Worm (Caenorhabditis elegans) whole organism, L1 larva: ENCODE measurements around the gene C33B4.4.
A peak's percentile ranks its signal among the peaks of the same experiment; 100 is the strongest.

Experiments used
- blmp-1 ChIP-seq: fragments of 150-350 bp; optimal IDR thresholded peaks from 2 replicates; lab custom pipeline; 2014; ENCODE audit warnings: missing biosample characterization, missing genetic modification characterization
- ceh-63 ChIP-seq: fragments of 200-800 bp; sonication (Bioruptor generic); optimal IDR thresholded peaks from 2 replicates; lab custom pipeline; 2018; ENCODE audit warnings: mild to moderate bottlenecking, missing genetic modification characterization, missing compliant biosample characterization
- ceh-8 ChIP-seq: fragments of 200-800 bp; sonication (Bioruptor generic); optimal IDR thresholded peaks from 2 replicates; lab custom pipeline; 2018; ENCODE audit warnings: mild to moderate bottlenecking, missing genetic modification characterization, moderate library complexity, missing compliant biosample characterization
- ceh-82 ChIP-seq, 3 experiments: fragments of 150-350 bp in 1 of 3; sonication (generic microtip) in 2 of 3; optimal IDR thresholded peaks; 2 replicates each; lab custom pipeline; 2014 to 2017; ENCODE audit warnings: missing biosample characterization in 3 of 3, missing genetic modification characterization in 3 of 3
- ceh-88 ChIP-seq: fragments of 200-800 bp; sonication (Bioruptor generic); IDR thresholded peaks from 2 replicates; pipeline ENCODE4 v1.3.6; 2022; ENCODE audit warnings: missing genetic modification characterization, missing compliant biosample characterization
- ces-1 ChIP-seq: fragments of 150-350 bp; optimal IDR thresholded peaks from 2 replicates; lab custom pipeline; 2014; ENCODE audit warnings: missing biosample characterization, missing genetic modification reagents, missing genetic modification characterization
- egl-13 ChIP-seq: sonication (generic microtip); optimal IDR thresholded peaks from 2 replicates; lab custom pipeline; 2016; ENCODE audit warnings: missing genotype, missing genetic modification reagents, missing genetic modification characterization, missing compliant biosample characterization
- elt-2 ChIP-seq: sonication (generic microtip); optimal IDR thresholded peaks from 2 replicates; lab custom pipeline; 2016; ENCODE audit warnings: missing genetic modification characterization, mild to moderate bottlenecking, inconsistent platforms, missing compliant biosample characterization, missing genetic modification reagents
- ets-5 ChIP-seq: fragments of 200-800 bp; sonication (Bioruptor generic); IDR thresholded peaks from 2 replicates; pipeline ENCODE4 v1.3.6; 2022; ENCODE audit warnings: missing genetic modification characterization, missing compliant biosample characterization
- hlh-17 ChIP-seq: fragments of 200-800 bp; sonication (Bioruptor generic); optimal IDR thresholded peaks from 2 replicates; lab custom pipeline; 2018; ENCODE audit warnings: missing genetic modification characterization, mild to moderate bottlenecking, missing compliant biosample characterization, moderate library complexity, borderline replicate concordance
- hlh-4 ChIP-seq: sonication (generic microtip); optimal IDR thresholded peaks from 2 replicates; lab custom pipeline; 2016; ENCODE audit warnings: mild to moderate bottlenecking, missing genetic modification characterization, missing compliant biosample characterization
- isw-1 ChIP-seq: fragments of 200-800 bp; sonication (Bioruptor generic); IDR thresholded peaks from 2 replicates; pipeline ENCODE4 v1.3.6; 2022; ENCODE audit warnings: missing genetic modification characterization, missing compliant biosample characterization
- jun-1 ChIP-seq: fragments of 150-350 bp; optimal IDR thresholded peaks from 2 replicates; lab custom pipeline; 2014; ENCODE audit warnings: missing biosample characterization, missing genetic modification reagents, missing genetic modification characterization
- lin-13 ChIP-seq: fragments of 150-350 bp; optimal IDR thresholded peaks from 2 replicates; lab custom pipeline; 2014; ENCODE audit warnings: missing biosample characterization, missing genetic modification reagents, missing genetic modification characterization
- lin-14 ChIP-seq: fragments of 200-800 bp; sonication (Bioruptor generic); optimal IDR thresholded peaks from 2 replicates; lab custom pipeline; 2018; ENCODE audit warnings: mild to moderate bottlenecking, missing genetic modification characterization, moderate library complexity, missing compliant biosample characterization
- lin-39 ChIP-seq: fragments of 150-350 bp; optimal IDR thresholded peaks from 2 replicates; lab custom pipeline; 2014; ENCODE audit warnings: missing biosample characterization, missing genetic modification reagents, missing genetic modification characterization
- mab-9 ChIP-seq: fragments of 200-800 bp; sonication (Bioruptor generic); IDR thresholded peaks from 2 replicates; pipeline ENCODE4 v1.3.6; 2022; ENCODE audit warnings: missing genetic modification reagents, missing genetic modification characterization, missing compliant biosample characterization
- mdl-1 ChIP-seq, 2 experiments: fragments of 150-350 bp; optimal IDR thresholded peaks; 2 replicates each; lab custom pipeline; 2014 to 2017; ENCODE audit warnings: missing biosample characterization in 2 of 2, missing genetic modification characterization in 2 of 2, inconsistent platforms in 1 of 2
- mef-2 ChIP-seq: fragments of 150-350 bp; optimal IDR thresholded peaks from 2 replicates; lab custom pipeline; 2014; ENCODE audit warnings: missing biosample characterization, missing genetic modification characterization
- mep-1 ChIP-seq: fragments of 150-350 bp; optimal IDR thresholded peaks from 2 replicates; lab custom pipeline; 2014; ENCODE audit warnings: missing biosample characterization, missing genetic modification characterization
- nhr-11 ChIP-seq: fragments of 150-350 bp; optimal IDR thresholded peaks from 2 replicates; lab custom pipeline; 2014; ENCODE audit warnings: missing biosample characterization, missing genetic modification characterization
- nhr-12 ChIP-seq: sonication (generic microtip); optimal IDR thresholded peaks from 2 replicates; lab custom pipeline; 2017; ENCODE audit warnings: missing biosample characterization, missing genetic modification characterization
- nhr-76 ChIP-seq: sonication (generic microtip); optimal IDR thresholded peaks from 2 replicates; lab custom pipeline; 2017; ENCODE audit warnings: missing biosample characterization, missing genetic modification characterization
- nhr-85 ChIP-seq: sonication (generic microtip); peaks from one replicate; lab custom pipeline; 2016; ENCODE audit warnings: missing genetic modification characterization, inconsistent platforms, missing compliant biosample characterization
- pag-3 ChIP-seq: sonication (generic microtip); optimal IDR thresholded peaks from 2 replicates; lab custom pipeline; 2017; ENCODE audit warnings: missing genetic modification characterization, mild to moderate bottlenecking, missing compliant biosample characterization, antibody characterized with exemption, borderline replicate concordance; ENCODE audit not compliant: insufficient read depth
- pax-3 ChIP-seq: fragments of 200-800 bp; sonication (Bioruptor generic); optimal IDR thresholded peaks from 2 replicates; lab custom pipeline; 2018; ENCODE audit warnings: mild to moderate bottlenecking, missing genetic modification characterization, moderate library complexity, missing compliant biosample characterization
- pqm-1 ChIP-seq: sonication (generic microtip); optimal IDR thresholded peaks from 3 replicates; lab custom pipeline; 2017; ENCODE audit warnings: missing biosample characterization, missing genetic modification characterization
- snpc-4 ChIP-seq: fragments of 150-350 bp; optimal IDR thresholded peaks from 2 replicates; lab custom pipeline; 2014; ENCODE audit warnings: missing biosample characterization, missing genetic modification characterization
- snu-23 ChIP-seq: sonication (generic microtip); optimal IDR thresholded peaks from 2 replicates; lab custom pipeline; 2016; ENCODE audit warnings: missing genetic modification characterization, missing compliant biosample characterization
- sptf-1 ChIP-seq: fragments of 150-350 bp; optimal IDR thresholded peaks from 2 replicates; lab custom pipeline; 2014; ENCODE audit warnings: missing biosample characterization, missing genetic modification characterization
- swsn-7 ChIP-seq: sonication (generic microtip); optimal IDR thresholded peaks from 2 replicates; lab custom pipeline; 2016; ENCODE audit warnings: missing genetic modification characterization, missing compliant biosample characterization
- unc-130 ChIP-seq: fragments of 150-350 bp; optimal IDR thresholded peaks from 2 replicates; lab custom pipeline; 2017; ENCODE audit warnings: missing biosample characterization, missing genetic modification characterization, inconsistent platforms
- vab-15 ChIP-seq: sonication (generic microtip); optimal IDR thresholded peaks from 2 replicates; lab custom pipeline; 2017; ENCODE audit warnings: missing genotype, mild to moderate bottlenecking, missing genetic modification characterization, missing compliant biosample characterization
- zag-1 ChIP-seq: fragments of 150-350 bp; optimal IDR thresholded peaks from 2 replicates; lab custom pipeline; 2014; ENCODE audit warnings: missing biosample characterization, missing genetic modification characterization
- ztf-11 ChIP-seq, 2 experiments: sonication (generic microtip); optimal IDR thresholded peaks; 2 replicates each; lab custom pipeline; 2016 to 2017; ENCODE audit warnings: missing genetic modification characterization in 2 of 2, missing biosample characterization in 1 of 2, missing compliant biosample characterization in 1 of 2

Gene C33B4.4

DNA sequence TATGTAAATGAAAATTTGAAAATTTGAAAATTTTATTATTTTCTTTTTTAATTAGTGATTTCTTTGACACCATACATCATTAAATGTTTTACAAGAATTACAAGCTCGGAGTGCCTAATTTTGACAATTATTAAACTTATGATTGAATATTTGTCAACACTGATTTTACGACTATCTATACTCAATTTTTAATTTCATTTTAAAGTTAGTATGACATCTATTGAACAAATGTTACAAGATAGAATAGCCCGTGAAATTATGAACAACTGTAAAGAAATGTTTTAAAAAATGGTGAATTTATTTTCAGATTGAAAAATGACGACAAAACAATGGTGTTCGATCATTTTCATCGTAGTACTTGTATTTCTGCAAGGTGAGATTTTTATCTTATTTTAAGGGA is 34.8 kb upstream of the C33B4.4 start, which contains the start of gene C05D12.2:
Gene C05D12.2, plus strand, starts transcription at position 301 of the 400 bp plus-strand sequence.
- no peak for TF ChIP-seq sptf-1
- no peak for TF ChIP-seq nhr-76 (tag; lab: Kevin White, UChicago)
- no peak for TF ChIP-seq mef-2 (tag; lab: Kevin White, UChicago)
- TF ChIP-seq ceh-82 (tag; optimal IDR thresholded peaks at IDR 0.05; lab: Kevin White, UChicago): no peak
- TF ChIP-seq nhr-12 (tag; lab: Kevin White, UChicago): no peak
- TF ChIP-seq lin-13 (GFP tag; lab: Kevin White, UChicago): no peak
- TF ChIP-seq hlh-4 (tag; lab: Kevin White, UChicago): no peak

DNA sequence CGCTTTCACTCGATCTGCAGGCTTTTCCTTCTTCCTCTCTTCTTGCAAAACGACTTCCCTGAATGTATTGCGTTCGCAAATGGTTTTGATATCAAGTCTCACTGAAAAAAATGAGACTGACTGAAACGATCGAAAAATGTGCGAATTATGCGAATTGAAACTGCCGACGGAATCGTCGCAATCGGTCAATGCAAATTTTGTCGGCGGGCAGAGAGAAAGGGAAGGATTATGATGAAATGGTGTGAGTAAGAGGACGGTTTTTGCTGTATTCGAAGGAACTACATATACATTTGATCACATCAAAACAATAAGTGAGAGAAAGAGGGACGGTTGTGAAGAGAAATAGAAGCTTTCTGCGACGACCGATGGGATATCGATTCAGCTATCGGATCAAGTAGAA is 32.4 kb upstream of the C33B4.4 start, which contains the start of gene C05D12.1:
Gene C05D12.1, minus strand, starts transcription at position 101 of the 400 bp plus-strand sequence.
- TF ChIP-seq blmp-1 (tag; lab: Kevin White, UChicago) (peak; percentile 33), nhr-12 (tag; lab: Kevin White, UChicago) (no peak), ceh-63 (GFP tag; lab: Kevin White, UChicago) (no peak), unc-130 (tag; lab: Kevin White, UChicago) (no peak)
- TF ChIP-seq, all 84 proteins: peak for 1

DNA sequence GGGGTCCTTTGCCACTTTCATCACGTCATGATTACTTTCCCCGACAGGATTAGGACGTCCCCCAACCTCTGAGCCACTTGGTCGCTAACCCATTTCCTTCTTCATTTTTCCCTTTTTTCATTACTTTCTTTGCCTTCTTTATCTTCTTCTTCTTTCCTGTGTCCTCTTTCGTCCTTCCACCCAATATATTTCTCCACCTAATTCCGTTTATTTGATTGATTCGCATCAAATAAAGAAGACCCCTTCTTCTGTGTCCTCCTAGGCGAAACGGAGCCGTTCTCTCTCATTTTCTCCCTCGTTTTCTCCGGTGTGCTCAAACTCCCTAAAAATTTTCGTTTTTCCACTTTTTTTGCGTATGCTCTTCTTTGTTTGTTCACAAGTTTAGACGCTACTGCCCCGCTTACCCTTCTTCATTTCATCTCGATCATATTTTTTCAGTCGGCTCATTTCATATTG is 26.5 kb upstream of the C33B4.4 start, which contains the start of gene C05D12.7:
Gene C05D12.7, plus strand, starts transcription at position 406 of the 456 bp plus-strand sequence.
- TF ChIP-seq lin-14 (GFP tag; lab: Kevin White, UChicago): peak; percentile 22
- no peak for TF ChIP-seq ets-5 (GFP tag; lab: Robert Waterston, UW)

DNA sequence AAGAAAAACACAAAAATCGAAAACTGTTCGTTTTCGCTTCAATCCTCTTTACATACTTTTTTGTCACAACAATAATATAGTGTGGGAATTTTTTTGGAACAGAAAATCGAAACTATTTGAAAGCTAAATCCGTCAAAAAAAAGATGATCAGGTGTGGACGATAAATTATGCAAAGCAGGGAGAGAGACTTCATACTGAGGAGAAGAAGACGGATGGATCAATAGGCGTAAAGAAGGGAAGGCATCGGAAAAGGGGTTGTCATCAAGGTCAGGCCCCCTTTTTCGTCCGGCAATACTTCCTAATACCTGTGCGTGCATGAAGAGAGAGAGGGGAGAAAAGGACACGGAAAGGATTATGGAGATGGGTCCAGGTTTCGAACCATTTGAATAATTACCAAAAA is 17.1 kb upstream of the C33B4.4 start:
- TF ChIP-seq blmp-1 (tag; lab: Kevin White, UChicago) (peak; percentile 52), snu-23 (GFP tag; lab: Kevin White, UChicago) (peak; percentile 14), lin-14 (GFP tag; lab: Kevin White, UChicago) (peak; percentile 33), vab-15 (tag; lab: Kevin White, UChicago) (no peak), mep-1 (tag; lab: Kevin White, UChicago) (peak; percentile 55)
- TF ChIP-seq, all 84 proteins: peak for 4

DNA sequence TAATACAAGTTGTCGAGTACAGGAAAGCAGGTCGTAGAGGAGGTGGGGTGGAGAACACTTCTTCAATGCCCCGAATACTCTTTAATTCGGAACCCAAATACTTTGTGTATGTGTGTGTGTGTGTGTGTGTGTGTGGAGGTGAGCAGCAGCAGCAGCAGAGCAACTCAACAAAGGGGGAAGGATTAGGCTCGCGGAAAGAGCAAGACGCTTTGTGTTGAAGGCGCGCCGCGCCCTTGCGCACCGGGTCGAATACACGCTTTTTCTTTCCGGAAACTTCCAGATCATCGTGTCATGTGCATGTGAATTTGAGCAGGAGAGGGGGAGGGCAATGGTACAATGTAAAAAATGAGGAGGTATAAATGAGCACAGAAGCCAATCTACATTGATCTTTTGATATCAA is 15.5 kb upstream of the C33B4.4 start:
- TF ChIP-seq ceh-8 (GFP tag; lab: Kevin White, UChicago) (peak; percentile 8), hlh-17 (GFP tag; lab: Kevin White, UChicago) (no peak), ceh-63 (GFP tag; lab: Kevin White, UChicago) (no peak)
- TF ChIP-seq, all 84 proteins: peak for 1

DNA sequence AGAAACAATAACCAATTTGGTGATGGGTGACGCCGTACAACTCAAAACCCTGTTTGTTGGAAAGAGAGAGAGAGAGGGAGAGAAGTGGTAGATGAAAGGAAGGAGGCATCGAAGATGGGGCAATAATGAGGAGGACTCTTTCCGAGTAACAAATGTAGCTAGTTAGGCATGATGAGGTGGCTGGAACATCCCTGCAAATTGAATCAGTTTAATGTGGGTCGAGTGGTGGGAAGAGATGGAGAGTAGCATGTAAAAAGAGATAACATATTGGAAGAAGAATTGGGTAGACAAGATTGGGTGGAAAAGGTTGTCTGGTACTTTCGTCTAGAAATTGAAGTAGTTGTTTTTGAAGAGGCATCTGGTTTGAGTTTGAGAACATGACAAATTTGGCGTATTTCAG is 13.0 kb upstream of the C33B4.4 start:
- TF ChIP-seq unc-130 (tag; lab: Kevin White, UChicago): no peak
- peak; percentile 47 for TF ChIP-seq nhr-85 (tag; lab: Kevin White, UChicago)
- no peak for TF ChIP-seq lin-39
- TF ChIP-seq ztf-11 (tag; optimal IDR thresholded peaks at IDR 0.05; lab: Kevin White, UChicago): no peak

DNA sequence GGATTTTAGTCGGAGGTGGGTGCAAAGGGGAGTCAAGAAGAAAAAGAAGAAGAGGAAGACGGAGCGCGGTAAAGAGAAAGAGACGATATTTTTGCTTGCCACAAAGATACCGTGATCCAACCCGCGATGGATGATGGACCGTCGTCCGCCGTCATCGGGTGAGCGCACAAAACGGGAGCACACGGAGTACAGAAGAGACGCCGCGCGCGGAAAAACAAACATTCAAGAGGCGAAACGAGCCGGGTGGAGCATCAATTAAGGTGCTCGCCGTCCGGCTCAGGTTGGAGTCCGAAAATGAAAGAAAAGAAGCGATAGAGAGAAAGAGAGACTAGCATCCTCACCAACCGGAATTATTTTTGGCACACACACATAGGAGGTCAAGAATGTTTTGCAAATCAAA is 10.5 kb upstream of the C33B4.4 start:
- TF ChIP-seq lin-39 (no peak), mdl-1 (tag; optimal IDR thresholded peaks at IDR 0.05; lab: Kevin White, UChicago) (no peak), nhr-11 (tag; lab: Kevin White, UChicago) (no peak), elt-2 (tag; lab: Kevin White, UChicago) (no peak), swsn-7 (tag; lab: Kevin White, UChicago) (no peak), mab-9 (GFP tag; lab: Robert Waterston, UW) (no peak), jun-1 (no peak), nhr-85 (tag; lab: Kevin White, UChicago) (no peak), pqm-1 (tag; lab: Kevin White, UChicago) (no peak), ceh-88 (no peak), unc-130 (tag; lab: Kevin White, UChicago) (no peak), ces-1 (GFP tag; lab: Kevin White, UChicago) (no peak), egl-13 (no peak), snpc-4 (no peak), isw-1 (GFP tag; lab: Robert Waterston, UW) (no peak), pax-3 (no peak), pag-3 (tag; lab: Kevin White, UChicago) (no peak), zag-1 (no peak)
